Fruit fly (Drosophila melanogaster) whole organism, embryonic: ENCODE results near the gene Exo70.
A peak's percentile ranks its signal among the peaks of the same experiment; 100 is the strongest.

Experiments
- B-H1 ChIP-seq: fragments of 200-800 bp; sonication (Bioruptor generic); IDR thresholded peaks from 3 replicates; pipeline ENCODE4 v1.3.6; 2022; ENCODE audit warnings: missing biosample characterization, missing genetic modification characterization
- Blimp-1 ChIP-seq: fragments of 200-800 bp; sonication (Bioruptor generic); optimal IDR thresholded peaks from 3 replicates; lab custom pipeline; 2018; ENCODE audit warnings: missing biosample characterization, missing genetic modification characterization, mild to moderate bottlenecking, moderate library complexity, missing genetic modification reagents
- BtbVII ChIP-seq: fragments of 200-800 bp; sonication (Bioruptor generic); optimal IDR thresholded peaks from 3 replicates; lab custom pipeline; 2017; ENCODE audit warnings: missing biosample characterization, mild to moderate bottlenecking, missing genetic modification characterization
- CG10147 ChIP-seq: fragments of 200-800 bp; sonication (Bioruptor generic); optimal IDR thresholded peaks from 2 replicates; lab custom pipeline; 2019; ENCODE audit warnings: missing biosample characterization, mild to moderate bottlenecking, missing genetic modification characterization, moderate library complexity
- CG11398 ChIP-seq: fragments of 200-800 bp; sonication (Bioruptor generic); optimal IDR thresholded peaks from 2 replicates; lab custom pipeline; 2016; ENCODE audit warnings: missing biosample characterization, missing genetic modification characterization
- CG11504 ChIP-seq: fragments of 200-800 bp; sonication (Bioruptor generic); optimal IDR thresholded peaks from 3 replicates; lab custom pipeline; 2019; ENCODE audit warnings: missing biosample characterization, mild to moderate bottlenecking, missing genetic modification characterization, moderate library complexity
- CG12155 ChIP-seq: fragments of 200-800 bp; sonication (Bioruptor generic); optimal IDR thresholded peaks from 3 replicates; lab custom pipeline; 2016; ENCODE audit warnings: missing biosample characterization, missing genetic modification characterization
- CG12942 ChIP-seq: fragments of 200-800 bp; sonication (Bioruptor generic); optimal IDR thresholded peaks from 3 replicates; lab custom pipeline; 2016; ENCODE audit warnings: missing biosample characterization, missing genetic modification characterization
- CG13287 ChIP-seq: fragments of 200-800 bp; sonication (Bioruptor generic); IDR thresholded peaks from 2 replicates; pipeline ENCODE4 v1.3.6; 2022; ENCODE audit warnings: missing biosample characterization, missing genetic modification characterization; ENCODE audit not compliant: partially characterized antibody
- CG13775 ChIP-seq: fragments of 200-800 bp; sonication (Bioruptor generic); optimal IDR thresholded peaks from 3 replicates; lab custom pipeline; 2017; ENCODE audit warnings: missing biosample characterization, mild to moderate bottlenecking, missing genetic modification characterization
- CG1529 ChIP-seq: fragments of 200-800 bp; sonication (Bioruptor generic); optimal IDR thresholded peaks from 3 replicates; lab custom pipeline; 2018; ENCODE audit warnings: missing biosample characterization, missing genetic modification characterization
- CG15479 ChIP-seq: fragments of 200-800 bp; sonication (Bioruptor generic); optimal IDR thresholded peaks from 3 replicates; lab custom pipeline; 2019; ENCODE audit warnings: missing biosample characterization, mild to moderate bottlenecking, missing genetic modification characterization, moderate library complexity
- CG1603 ChIP-seq: fragments of 200-800 bp; sonication (Bioruptor generic); optimal IDR thresholded peaks from 2 replicates; lab custom pipeline; 2019; ENCODE audit warnings: missing biosample characterization, mild to moderate bottlenecking, missing genetic modification characterization, moderate library complexity
- CG2889 ChIP-seq: fragments of 200-800 bp; sonication (Bioruptor generic); IDR thresholded peaks from 3 replicates; pipeline ENCODE4 v1.3.6; 2022; ENCODE audit warnings: missing biosample characterization, missing genetic modification characterization
- CG30431 ChIP-seq: fragments of 200-800 bp; sonication (Bioruptor generic); optimal IDR thresholded peaks from 2 replicates; lab custom pipeline; 2017; ENCODE audit warnings: missing biosample characterization, missing genetic modification characterization
- CG34224 ChIP-seq: fragments of 200-800 bp; sonication (Bioruptor generic); IDR thresholded peaks from 3 replicates; pipeline ENCODE4 v1.3.6; 2022; ENCODE audit warnings: missing biosample characterization, missing genetic modification characterization; ENCODE audit not compliant: partially characterized antibody
- CG4424 ChIP-seq: fragments of 200-800 bp; sonication (Bioruptor generic); optimal IDR thresholded peaks from 3 replicates; lab custom pipeline; 2016; ENCODE audit warnings: missing biosample characterization, missing genetic modification characterization
- CG4617 ChIP-seq: fragments of 200-800 bp; sonication (Bioruptor generic); optimal IDR thresholded peaks from 3 replicates; lab custom pipeline; 2016; ENCODE audit warnings: missing biosample characterization, missing genetic modification characterization, borderline replicate concordance
- CG7372 ChIP-seq: fragments of 200-800 bp; sonication (Bioruptor generic); IDR thresholded peaks from 2 replicates; pipeline ENCODE4 v1.3.6; 2022; ENCODE audit warnings: missing biosample characterization, missing genetic modification characterization
- CG8924 ChIP-seq: fragments of 200-800 bp; optimal IDR thresholded peaks from 3 replicates; lab custom pipeline; 2019; ENCODE audit warnings: missing biosample characterization, mild to moderate bottlenecking, missing genetic modification characterization, moderate library complexity
- CG9817 ChIP-seq: fragments of 200-800 bp; sonication (Bioruptor generic); optimal IDR thresholded peaks from 2 replicates; lab custom pipeline; 2018; ENCODE audit warnings: missing biosample characterization, mild to moderate bottlenecking, missing genetic modification characterization, moderate library complexity
- Fer1 ChIP-seq: fragments of 200-800 bp; sonication (Bioruptor generic); optimal IDR thresholded peaks from 2 replicates; lab custom pipeline; 2017; ENCODE audit warnings: missing biosample characterization, mild to moderate bottlenecking, missing genetic modification characterization
- HLH4C ChIP-seq: fragments of 200-800 bp; sonication (Bioruptor generic); IDR thresholded peaks from 3 replicates; pipeline ENCODE4 v1.3.6; 2022; ENCODE audit warnings: missing biosample characterization, missing genetic modification characterization; ENCODE audit not compliant: partially characterized antibody
- Hr51 ChIP-seq, 2 experiments: fragments of 200-800 bp; sonication (Bioruptor generic); optimal IDR thresholded peaks; 2 replicates in 1 of 2; 3 replicates in 1 of 2; lab custom pipeline; 2016 to 2018; ENCODE audit warnings: missing biosample characterization in 2 of 2, missing genetic modification characterization in 2 of 2, mild to moderate bottlenecking in 1 of 2, moderate library complexity in 1 of 2
- Med ChIP-seq: fragments of 200-800 bp; sonication (Bioruptor generic); peaks from one replicate; lab custom pipeline; 2016; ENCODE audit warnings: missing biosample characterization, missing genetic modification characterization, mild to moderate bottlenecking, inconsistent platforms, moderate library complexity
- Meics ChIP-seq: fragments of 200-800 bp; sonication (Bioruptor generic); optimal IDR thresholded peaks from 2 replicates; lab custom pipeline; 2017; ENCODE audit warnings: missing biosample characterization, mild to moderate bottlenecking, missing genetic modification characterization
- Nf-YA ChIP-seq: fragments of 200-800 bp; sonication (Bioruptor generic); IDR thresholded peaks from 2 replicates; pipeline ENCODE4 v1.3.6; 2022; ENCODE audit warnings: missing biosample characterization, missing genetic modification characterization
- Ravus ChIP-seq: fragments of 200-800 bp; sonication (Bioruptor generic); IDR thresholded peaks from 2 replicates; pipeline ENCODE4 v1.3.6; 2022; ENCODE audit warnings: missing biosample characterization, missing genetic modification characterization
- Ssrp ChIP-seq: fragments of 200-800 bp; sonication (Bioruptor generic); optimal IDR thresholded peaks from 2 replicates; lab custom pipeline; 2018; ENCODE audit warnings: missing biosample characterization, mild to moderate bottlenecking, missing genetic modification characterization, moderate library complexity
- Usf ChIP-seq: fragments of 200-800 bp; sonication (Bioruptor generic); optimal IDR thresholded peaks from 2 replicates; lab custom pipeline; 2017; ENCODE audit warnings: missing genotype, missing biosample characterization, missing genetic modification characterization
- aop ChIP-seq: fragments of 200-800 bp; sonication (Bioruptor generic); IDR thresholded peaks from 2 replicates; pipeline ENCODE4 v1.3.6; 2022; ENCODE audit warnings: missing biosample characterization, missing genetic modification characterization
- btn ChIP-seq: fragments of 200-800 bp; sonication (Bioruptor generic); optimal IDR thresholded peaks from 2 replicates; lab custom pipeline; 2016; ENCODE audit warnings: missing biosample characterization, missing genetic modification characterization
- cato ChIP-seq: fragments of 200-800 bp; sonication (Bioruptor generic); optimal IDR thresholded peaks from 2 replicates; lab custom pipeline; 2016; ENCODE audit warnings: missing biosample characterization, missing genetic modification characterization, borderline replicate concordance
- cg ChIP-seq: fragments of 200-800 bp; sonication (Bioruptor generic); optimal IDR thresholded peaks from 3 replicates; lab custom pipeline; 2019; ENCODE audit warnings: missing biosample characterization, mild to moderate bottlenecking, missing genetic modification characterization, moderate library complexity
- ci ChIP-seq: fragments of 200-800 bp; sonication (Bioruptor generic); IDR thresholded peaks from 3 replicates; pipeline ENCODE4 v1.3.6; 2022; ENCODE audit warnings: missing biosample characterization, missing genetic modification characterization
- eve ChIP-seq, 2 experiments: fragments of >200 bp; optimal IDR thresholded peaks; 2 replicates each; lab custom pipeline; 2017; ENCODE audit warnings: missing biosample characterization in 2 of 2, missing genetic modification characterization in 2 of 2
- gce ChIP-seq: fragments of 200-800 bp; sonication (Bioruptor generic); IDR thresholded peaks from 3 replicates; pipeline ENCODE4 v1.3.6; 2022; ENCODE audit warnings: missing biosample characterization, missing genetic modification characterization
- gcm2 ChIP-seq: fragments of 200-800 bp; sonication (Bioruptor generic); optimal IDR thresholded peaks from 2 replicates; lab custom pipeline; 2016; ENCODE audit warnings: missing biosample characterization, missing genetic modification characterization
- hb ChIP-seq: fragments of 200-800 bp; sonication (Bioruptor generic); IDR thresholded peaks from 3 replicates; pipeline ENCODE4 v1.3.6; 2022; ENCODE audit warnings: missing biosample characterization, missing genetic modification characterization; ENCODE audit not compliant: partially characterized antibody
- hth ChIP-seq: fragments of >200 bp; optimal IDR thresholded peaks from 2 replicates; lab custom pipeline; 2017; ENCODE audit warnings: inconsistent platforms
- maf-S ChIP-seq: fragments of 200-800 bp; sonication (Bioruptor generic); optimal IDR thresholded peaks from 2 replicates; lab custom pipeline; 2016; ENCODE audit warnings: missing biosample characterization, missing genetic modification characterization
- pfk ChIP-seq: fragments of 200-800 bp; sonication (Bioruptor generic); optimal IDR thresholded peaks from 2 replicates; lab custom pipeline; 2018; ENCODE audit warnings: missing biosample characterization, mild to moderate bottlenecking, missing genetic modification characterization, moderate library complexity
- ro ChIP-seq: fragments of 200-800 bp; sonication (Bioruptor generic); IDR thresholded peaks from 2 replicates; pipeline ENCODE4 v1.3.6; 2022; ENCODE audit warnings: missing biosample characterization, missing genetic modification characterization
- sens-2 ChIP-seq: fragments of 200-800 bp; sonication (Bioruptor generic); IDR thresholded peaks from 2 replicates; pipeline ENCODE4 v1.3.6; 2022; ENCODE audit warnings: missing biosample characterization, missing genetic modification characterization
- sob ChIP-seq: fragments of 200-800 bp; sonication (Bioruptor generic); IDR thresholded peaks from 2 replicates; pipeline ENCODE4 v1.3.6; 2022; ENCODE audit warnings: missing biosample characterization, missing genetic modification characterization
- ttk ChIP-seq: fragments of 200-800 bp; sonication (Bioruptor generic); IDR thresholded peaks from 2 replicates; pipeline ENCODE4 v2.1.2; 2022; ENCODE audit warnings: missing biosample characterization, missing genetic modification characterization
- vnd ChIP-seq: fragments of 200-800 bp; sonication (Bioruptor generic); IDR thresholded peaks from 3 replicates; pipeline ENCODE4 v1.3.6; 2022; ENCODE audit warnings: missing biosample characterization, missing genetic modification characterization; ENCODE audit not compliant: partially characterized antibody
- wek ChIP-seq: fragments of 200-800 bp; sonication (Bioruptor generic); optimal IDR thresholded peaks from 3 replicates; lab custom pipeline; 2018; ENCODE audit warnings: missing biosample characterization, mild to moderate bottlenecking, missing genetic modification characterization, moderate library complexity

Gene Exo70

DNA sequence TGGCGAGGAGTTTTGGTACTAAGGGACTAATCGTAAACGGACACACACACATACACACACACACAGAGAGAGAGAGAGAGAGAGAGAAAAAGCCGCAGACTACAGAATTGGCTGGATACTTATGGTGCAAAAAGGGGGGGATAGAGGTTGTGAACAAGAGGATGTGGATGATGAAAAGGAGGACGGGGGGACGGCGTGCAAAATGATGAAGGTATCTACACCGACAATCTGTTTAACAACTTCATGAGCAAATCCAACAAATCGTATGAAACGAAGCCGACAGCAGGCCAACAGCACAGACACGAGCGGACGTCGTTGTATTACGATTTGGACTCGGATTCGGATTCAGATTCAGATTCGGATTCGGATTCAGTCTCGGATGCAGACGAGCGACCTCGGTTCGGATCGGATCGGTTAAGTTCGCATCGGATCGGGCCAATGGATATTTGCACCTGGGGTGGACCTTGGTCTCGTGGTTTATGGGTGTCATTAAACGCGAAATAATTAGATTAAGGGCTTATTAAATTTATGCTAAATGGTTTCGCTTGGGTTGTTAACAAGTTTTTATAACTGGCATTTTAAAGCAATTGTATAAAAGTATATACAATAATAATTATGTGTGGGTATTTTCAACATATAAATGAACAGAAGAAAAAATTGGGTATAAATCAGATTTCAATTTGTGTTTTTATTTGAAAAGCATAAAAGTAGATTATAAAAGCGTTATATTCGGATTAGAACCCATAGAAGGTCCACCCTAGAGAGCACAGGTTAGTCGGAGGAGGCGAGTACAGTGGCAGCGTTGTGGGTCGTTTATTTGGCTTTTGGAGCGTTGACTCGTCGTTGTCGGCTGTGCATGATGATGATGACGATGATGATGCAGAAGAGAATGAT lies 43.6 kb downstream of the Exo70 start (continued):
- TF ChIP-seq CG12155 (GFP tag; lab: Kevin White, UChicago) (peak; percentile 70), gcm2 (no peak), CG9817 (peak; percentile 76), CG7372 (GFP tag; lab: Robert Waterston, UW) (peak; percentile 79), ci (GFP tag; lab: Robert Waterston, UW) (peak; percentile 59; the same call in 2 of the 3 replicates), CG13287 (GFP tag; lab: Robert Waterston, UW) (no peak), CG11504 (tag; lab: Kevin White, UChicago) (peak; percentile 94), cg (GFP tag; lab: Kevin White, UChicago) (peak; percentile 30), BtbVII (GFP tag; lab: Kevin White, UChicago) (peak; percentile 97), CG10147 (GFP tag; lab: Kevin White, UChicago) (peak; percentile 94), CG11398 (GFP tag; lab: Kevin White, UChicago) (no peak), B-H1 (GFP tag; lab: Robert Waterston, UW) (peak; percentile 77), Usf (GFP tag; lab: Kevin White, UChicago) (peak; percentile 41), CG1529 (GFP tag; lab: Kevin White, UChicago) (peak; percentile 79), CG8924 (tag; lab: Kevin White, UChicago) (peak; percentile 91), Hr51 (GFP tag; optimal IDR thresholded peaks at IDR 0.05; lab: Kevin White, UChicago) (peak; percentile 57 to 95), hb (GFP tag; lab: Robert Waterston, UW) (no peak), sens-2 (no peak), vnd (GFP tag; lab: Robert Waterston, UW) (no peak), CG4617 (GFP tag; lab: Kevin White, UChicago) (no peak), CG15479 (GFP tag; lab: Kevin White, UChicago) (no peak), CG13775 (peak; percentile 85), btn (no peak), CG12942 (peak; percentile 76), pfk (GFP tag; lab: Kevin White, UChicago) (no peak), maf-S (GFP tag; lab: Kevin White, UChicago) (peak; percentile 36), CG2889 (GFP tag; lab: Robert Waterston, UW) (no peak; the same call in 2 of the 3 replicates), aop (GFP tag; lab: Robert Waterston, UW) (no peak), Nf-YA (GFP tag; lab: Robert Waterston, UW) (peak; percentile 47), gce (GFP tag; lab: Robert Waterston, UW) (peak; percentile 66; the same call in 1 of the 3 replicates), wek (GFP tag; lab: Kevin White, UChicago) (no peak), sob (GFP tag; lab: Robert Waterston, UW) (peak; percentile 80), ro (GFP tag; lab: Robert Waterston, UW) (no peak), Med (GFP tag; lab: Kevin White, UChicago) (peak; percentile 96), Ravus (GFP tag; lab: Robert Waterston, UW) (peak; percentile 51), CG4424 (GFP tag; lab: Kevin White, UChicago) (peak; percentile 88), Fer1 (GFP tag; lab: Kevin White, UChicago) (peak; percentile 97), Meics (GFP tag; lab: Kevin White, UChicago) (peak; percentile 95), CG34224 (GFP tag; lab: Robert Waterston, UW) (no peak), eve (GFP tag; optimal IDR thresholded peaks at IDR 0.05; lab: Kevin White, UChicago) (peak in 1 of 2 experiments; percentile 95), Blimp-1 (GFP tag; lab: Kevin White, UChicago) (peak; percentile 90), Ssrp (tag; lab: Kevin White, UChicago) (peak; percentile 78), ttk (peak; percentile 47; the same call in 1 of the 2 replicates), cato (GFP tag; lab: Kevin White, UChicago) (peak; percentile 27), HLH4C (GFP tag; lab: Robert Waterston, UW) (no peak), CG1603 (tag; lab: Kevin White, UChicago) (peak; percentile 31), hth (lab: Kevin White, UChicago) (no peak), CG30431 (GFP tag; lab: Kevin White, UChicago) (peak; percentile 58)
